Worm (Caenorhabditis elegans) whole organism, mixed stage, embryonic: ENCODE measurements around the gene ufd-2.

Experiments
- M03D4.4 ChIP-seq: sonication (generic microtip); optimal IDR thresholded peaks from 2 replicates; lab custom pipeline; 2017; ENCODE audit warnings: mild to moderate bottlenecking, missing genetic modification characterization, missing compliant biosample characterization
- bed-3 ChIP-seq: fragments of 200-800 bp; sonication (Bioruptor generic); optimal IDR thresholded peaks from 3 replicates; lab custom pipeline; 2018; ENCODE audit warnings: mild to moderate bottlenecking, missing genetic modification characterization, moderate library complexity, missing compliant biosample characterization
- blmp-1 ChIP-seq: fragments of 150-350 bp; optimal IDR thresholded peaks from 2 replicates; lab custom pipeline; 2014; ENCODE audit warnings: missing biosample characterization, missing genetic modification characterization
- ceh-39 ChIP-seq: fragments of 150-350 bp; optimal IDR thresholded peaks from 2 replicates; lab custom pipeline; 2014; ENCODE audit warnings: missing biosample characterization, missing genetic modification characterization
- ceh-43 ChIP-seq: fragments of 200-800 bp; sonication (Bioruptor generic); optimal IDR thresholded peaks from 2 replicates; lab custom pipeline; 2018; ENCODE audit warnings: mild to moderate bottlenecking, missing genetic modification characterization, moderate library complexity, missing compliant biosample characterization
- ceh-83 ChIP-seq: fragments of 200-800 bp; sonication (Bioruptor generic); optimal IDR thresholded peaks from 2 replicates; lab custom pipeline; 2018; ENCODE audit warnings: mild to moderate bottlenecking, missing genetic modification characterization, missing compliant biosample characterization
- ces-1 ChIP-seq: fragments of 150-350 bp; optimal IDR thresholded peaks from 2 replicates; lab custom pipeline; 2014; ENCODE audit warnings: missing biosample characterization, missing genetic modification reagents, missing genetic modification characterization
- cnd-1 ChIP-seq: fragments of 200-800 bp; sonication (Bioruptor generic); optimal IDR thresholded peaks from 2 replicates; lab custom pipeline; 2018; ENCODE audit warnings: mild to moderate bottlenecking, missing genetic modification characterization, missing compliant biosample characterization
- drap-1 ChIP-seq: fragments of 200-800 bp; sonication (Bioruptor generic); optimal IDR thresholded peaks from 3 replicates; lab custom pipeline; 2018; ENCODE audit warnings: mild to moderate bottlenecking, missing genetic modification characterization, missing compliant biosample characterization
- elt-1 ChIP-seq: sonication (generic microtip); optimal IDR thresholded peaks from 2 replicates; lab custom pipeline; 2017; ENCODE audit warnings: missing genetic modification characterization, mild to moderate bottlenecking, missing compliant biosample characterization, antibody characterized with exemption, moderate library complexity, borderline replicate concordance; ENCODE audit not compliant: insufficient read depth
- elt-3 ChIP-seq: fragments of 150-350 bp; optimal IDR thresholded peaks from 2 replicates; lab custom pipeline; 2014; ENCODE audit warnings: missing biosample characterization, missing genetic modification characterization
- flh-1 ChIP-seq: fragments of 200-800 bp; sonication (Bioruptor generic); optimal IDR thresholded peaks from 2 replicates; lab custom pipeline; 2018; ENCODE audit warnings: mild to moderate bottlenecking, missing genetic modification characterization, moderate library complexity, missing compliant biosample characterization
- ham-2 ChIP-seq: fragments of 200-800 bp; sonication (Bioruptor generic); optimal IDR thresholded peaks from 2 replicates; lab custom pipeline; 2018; ENCODE audit warnings: mild to moderate bottlenecking, missing genetic modification characterization, missing compliant biosample characterization
- hlh-1 ChIP-seq: fragments of 150-350 bp; optimal IDR thresholded peaks from 2 replicates; lab custom pipeline; 2014; ENCODE audit warnings: missing biosample characterization, missing genetic modification reagents, missing genetic modification characterization
- lin-13 ChIP-seq: fragments of 150-350 bp; optimal IDR thresholded peaks from 2 replicates; lab custom pipeline; 2014; ENCODE audit warnings: missing biosample characterization, missing genetic modification characterization
- lin-32 ChIP-seq: fragments of 200-800 bp; sonication (Bioruptor generic); optimal IDR thresholded peaks from 2 replicates; lab custom pipeline; 2018; ENCODE audit warnings: mild to moderate bottlenecking, missing genetic modification characterization, missing compliant biosample characterization
- lsy-2 ChIP-seq: fragments of 150-350 bp; optimal IDR thresholded peaks from 2 replicates; lab custom pipeline; 2014; ENCODE audit warnings: missing biosample characterization, missing genetic modification characterization
- mab-5 ChIP-seq: fragments of 150-350 bp; optimal IDR thresholded peaks from 2 replicates; lab custom pipeline; 2014; ENCODE audit warnings: missing biosample characterization, missing genetic modification characterization
- mep-1 ChIP-seq: fragments of 150-350 bp; optimal IDR thresholded peaks from 2 replicates; lab custom pipeline; 2017; ENCODE audit warnings: missing biosample characterization, missing genetic modification reagents, missing genetic modification characterization, inconsistent platforms
- mls-2 ChIP-seq: sonication (generic microtip); optimal IDR thresholded peaks from 2 replicates; lab custom pipeline; 2016; ENCODE audit warnings: mild to moderate bottlenecking, missing genetic modification characterization, moderate library complexity, missing compliant biosample characterization
- nhr-12 ChIP-seq: fragments of 150-350 bp; optimal IDR thresholded peaks from 2 replicates; lab custom pipeline; 2014; ENCODE audit warnings: missing biosample characterization, missing genetic modification characterization
- nhr-2 ChIP-seq: fragments of 150-350 bp; optimal IDR thresholded peaks from 2 replicates; lab custom pipeline; 2014; ENCODE audit warnings: missing biosample characterization, missing genetic modification characterization
- nhr-237 ChIP-seq: fragments of 150-350 bp; optimal IDR thresholded peaks from 2 replicates; lab custom pipeline; 2014; ENCODE audit warnings: missing biosample characterization, missing genetic modification characterization
- nhr-28 ChIP-seq: fragments of 150-350 bp; optimal IDR thresholded peaks from 2 replicates; lab custom pipeline; 2014; ENCODE audit warnings: missing biosample characterization, missing genetic modification characterization
- nhr-76 ChIP-seq: sonication (generic microtip); optimal IDR thresholded peaks from 2 replicates; lab custom pipeline; 2017; ENCODE audit warnings: missing biosample characterization, missing genetic modification characterization
- sem-2 ChIP-seq: fragments of 200-800 bp; sonication (Bioruptor generic); optimal IDR thresholded peaks from 2 replicates; lab custom pipeline; 2018; ENCODE audit warnings: mild to moderate bottlenecking, missing genetic modification characterization, missing compliant biosample characterization
- snpc-4 ChIP-seq: fragments of 150-350 bp; optimal IDR thresholded peaks from 2 replicates; lab custom pipeline; 2014; ENCODE audit warnings: missing biosample characterization, missing genetic modification characterization
- sptf-1 ChIP-seq: sonication (generic microtip); optimal IDR thresholded peaks from 2 replicates; lab custom pipeline; 2017; ENCODE audit warnings: mild to moderate bottlenecking, missing genetic modification characterization, moderate library complexity, missing compliant biosample characterization
- tbx-8 ChIP-seq: fragments of 200-800 bp; sonication (Bioruptor generic); optimal IDR thresholded peaks from 2 replicates; lab custom pipeline; 2018; ENCODE audit warnings: mild to moderate bottlenecking, missing genetic modification characterization, moderate library complexity, missing compliant biosample characterization
- unc-120 ChIP-seq: sonication (generic microtip); optimal IDR thresholded peaks from 2 replicates; lab custom pipeline; 2017; ENCODE audit warnings: missing genetic modification characterization, missing compliant biosample characterization; ENCODE audit not compliant: poor library complexity, severe bottlenecking
- unc-39 ChIP-seq: fragments of 150-350 bp; optimal IDR thresholded peaks from 2 replicates; lab custom pipeline; 2014; ENCODE audit warnings: missing biosample characterization, missing genetic modification characterization
- unc-62 ChIP-seq: fragments of 150-350 bp; optimal IDR thresholded peaks from 2 replicates; lab custom pipeline; 2014; ENCODE audit warnings: missing biosample characterization, missing genetic modification reagents, missing genetic modification characterization
- zip-8 ChIP-seq: fragments of 150-350 bp; optimal IDR thresholded peaks from 2 replicates; lab custom pipeline; 2014; ENCODE audit warnings: missing biosample characterization, missing genetic modification characterization
- ztf-11 ChIP-seq: fragments of 150-350 bp; optimal IDR thresholded peaks from 2 replicates; lab custom pipeline; 2014; ENCODE audit warnings: missing biosample characterization, missing genetic modification characterization

ufd-2 gene

ce11 chrII:8071012-8071625 is 8.6 kb downstream of the ufd-2 start:
- TF ChIP-seq ham-2, result no peak
- TF ChIP-seq lsy-2 (tag; lab: Kevin White, UChicago), result no peak
- no peak for TF ChIP-seq ceh-43 (GFP tag; lab: Kevin White, UChicago)
- TF ChIP-seq zip-8 (tag; lab: Kevin White, UChicago), result no peak
- no peak for TF ChIP-seq nhr-12 (tag; lab: Kevin White, UChicago)
- TF ChIP-seq mls-2 (tag; lab: Kevin White, UChicago), result no peak
- TF ChIP-seq lin-13, result no peak
- no peak for TF ChIP-seq lin-32 (GFP tag; lab: Kevin White, UChicago)
- no peak for TF ChIP-seq unc-120 (tag; lab: Kevin White, UChicago)
- no peak for TF ChIP-seq ztf-11 (tag; lab: Kevin White, UChicago)
- no peak for TF ChIP-seq nhr-237 (tag; lab: Kevin White, UChicago)

- TF ChIP-seq ces-1 (GFP tag; lab: Kevin White, UChicago) (peak; percentile 31), unc-120 (tag; lab: Kevin White, UChicago) (peak; percentile 60), mls-2 (tag; lab: Kevin White, UChicago) (no peak), hlh-1 (tag; lab: Kevin White, UChicago) (peak; percentile 50), unc-62 (GFP tag; lab: Kevin White, UChicago) (peak; percentile 84)
Observed at ce11 chrII:8071801-8072544, 9.4 kb downstream of the ufd-2 start.

- TF ChIP-seq unc-39 (tag; lab: Kevin White, UChicago), result no peak
- TF ChIP-seq elt-1 (tag; lab: Kevin White, UChicago), result no peak
- no peak for TF ChIP-seq ceh-43 (GFP tag; lab: Kevin White, UChicago)
- no peak for TF ChIP-seq cnd-1 (tag; lab: Kevin White, UChicago)
- no peak for TF ChIP-seq nhr-2
- TF ChIP-seq ztf-11 (tag; lab: Kevin White, UChicago), result no peak
Observed at ce11 chrII:8073222-8073621, 10.7 kb downstream of the ufd-2 start, which contains the start of gene gpcp-2. TSS of gene gpcp-2 (minus strand) at chrII:8073374.

DNA sequence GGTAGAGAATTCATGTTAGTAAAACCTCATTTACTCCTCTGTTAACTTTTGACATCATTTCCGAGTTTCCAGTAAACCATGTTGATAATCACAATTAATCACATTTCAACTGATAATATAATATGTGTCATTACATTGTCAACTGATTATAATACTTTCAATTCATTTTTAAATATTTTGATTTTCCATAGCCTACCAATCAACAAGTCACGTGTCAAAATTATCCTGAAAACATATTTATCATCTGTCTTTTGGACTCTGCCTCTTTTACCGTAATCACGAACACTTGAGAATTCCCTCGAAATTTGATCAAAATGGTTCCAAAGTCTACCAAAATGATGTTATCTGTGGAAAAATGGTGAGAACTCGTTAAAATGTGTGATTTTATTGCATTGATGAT is 11.5 kb downstream of the ufd-2 start:
- TF ChIP-seq nhr-2, result no peak
- no peak for TF ChIP-seq ceh-39 (tag; lab: Kevin White, UChicago)
- TF ChIP-seq drap-1 (GFP tag; lab: Kevin White, UChicago), result no peak
- TF ChIP-seq bed-3 (GFP tag; lab: Kevin White, UChicago), result no peak
- TF ChIP-seq tbx-8 (GFP tag; lab: Kevin White, UChicago), result no peak
- no peak for TF ChIP-seq unc-39 (tag; lab: Kevin White, UChicago)
- no peak for TF ChIP-seq nhr-76 (tag; lab: Kevin White, UChicago)
- no peak for TF ChIP-seq ces-1 (GFP tag; lab: Kevin White, UChicago)
- TF ChIP-seq mab-5, result no peak
- TF ChIP-seq blmp-1 (tag; lab: Kevin White, UChicago), result no peak
- no peak for TF ChIP-seq sptf-1
- TF ChIP-seq nhr-12 (tag; lab: Kevin White, UChicago), result no peak
- no peak for TF ChIP-seq lsy-2 (tag; lab: Kevin White, UChicago)
- no peak for TF ChIP-seq elt-1 (tag; lab: Kevin White, UChicago)
- no peak for TF ChIP-seq ham-2
- TF ChIP-seq unc-62 (GFP tag; lab: Kevin White, UChicago), result no peak

DNA sequence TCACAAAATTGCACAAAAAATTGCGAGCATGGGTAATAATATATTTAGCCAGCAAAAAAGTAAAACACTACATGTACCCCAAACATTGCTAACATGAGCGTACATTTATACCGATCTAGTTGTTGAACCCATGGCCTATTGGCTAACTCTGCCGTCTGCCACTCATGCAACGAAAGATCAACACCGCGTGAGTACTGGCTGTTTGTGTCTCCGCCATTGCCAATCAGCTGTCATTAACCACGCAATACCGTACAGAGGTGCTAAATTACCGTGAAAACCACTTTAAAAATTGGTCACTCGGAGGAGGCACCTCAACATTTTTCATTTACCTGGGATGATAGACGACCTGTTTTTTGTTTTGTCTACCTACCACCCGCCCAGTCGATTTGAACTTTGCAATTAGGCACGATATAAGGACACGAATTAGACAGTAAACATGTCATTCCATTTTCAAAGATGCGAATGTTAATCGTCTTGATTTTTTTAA is 12.8 kb downstream of the ufd-2 start, which contains the start of gene K02C4.2:
TSS of gene K02C4.2 (plus strand) at position 437 of the 487 bp plus-strand sequence.
- TF ChIP-seq snpc-4 (tag; lab: Kevin White, UChicago) (no peak), ztf-11 (tag; lab: Kevin White, UChicago) (no peak), ceh-39 (tag; lab: Kevin White, UChicago) (no peak), elt-3 (tag; lab: Kevin White, UChicago) (no peak), nhr-2 (no peak), mep-1 (tag; lab: Kevin White, UChicago) (peak; percentile 12), tbx-8 (GFP tag; lab: Kevin White, UChicago) (peak; percentile 59), ceh-83 (GFP tag; lab: Kevin White, UChicago) (peak; percentile 89), nhr-237 (tag; lab: Kevin White, UChicago) (no peak), lsy-2 (tag; lab: Kevin White, UChicago) (no peak), nhr-28 (no peak), ham-2 (peak; percentile 73), flh-1 (GFP tag; lab: Kevin White, UChicago) (peak; percentile 59), ceh-43 (GFP tag; lab: Kevin White, UChicago) (peak; percentile 63), lin-32 (GFP tag; lab: Kevin White, UChicago) (peak; percentile 76), blmp-1 (tag; lab: Kevin White, UChicago) (no peak), unc-120 (tag; lab: Kevin White, UChicago) (peak; percentile 20), unc-62 (GFP tag; lab: Kevin White, UChicago) (peak; percentile 22), mls-2 (tag; lab: Kevin White, UChicago) (peak; percentile 81), sem-2 (GFP tag; lab: Kevin White, UChicago) (peak; percentile 76), nhr-12 (tag; lab: Kevin White, UChicago) (no peak), sptf-1 (no peak), cnd-1 (tag; lab: Kevin White, UChicago) (peak; percentile 86), M03D4.4 (tag; lab: Kevin White, UChicago) (peak; percentile 79), zip-8 (tag; lab: Kevin White, UChicago) (peak; percentile 23), elt-1 (tag; lab: Kevin White, UChicago) (no peak), drap-1 (GFP tag; lab: Kevin White, UChicago) (peak; percentile 86), bed-3 (GFP tag; lab: Kevin White, UChicago) (peak; percentile 12), nhr-76 (tag; lab: Kevin White, UChicago) (no peak), ces-1 (GFP tag; lab: Kevin White, UChicago) (no peak), unc-39 (tag; lab: Kevin White, UChicago) (no peak)
